Worm (Caenorhabditis elegans) whole organism, L2 larva: ENCODE results near the gene F53A3.7.

Source experiments
- C34F6.9 ChIP-seq: fragments of 150-350 bp; optimal IDR thresholded peaks from 2 replicates; lab custom pipeline; 2014; ENCODE audit warnings: missing biosample characterization, missing genetic modification characterization
- F13H6.1 ChIP-seq: sonication (generic microtip); optimal IDR thresholded peaks from 2 replicates; lab custom pipeline; 2016; ENCODE audit warnings: missing genetic modification characterization, missing compliant biosample characterization
- R02D3.7 ChIP-seq: fragments of 150-350 bp; optimal IDR thresholded peaks from 2 replicates; lab custom pipeline; 2014; ENCODE audit warnings: missing biosample characterization, missing genetic modification characterization
- Y55F3AM.14 ChIP-seq: fragments of 200-800 bp; sonication (Bioruptor generic); optimal IDR thresholded peaks from 2 replicates; lab custom pipeline; 2018; ENCODE audit warnings: mild to moderate bottlenecking, missing genetic modification characterization, missing compliant biosample characterization
- aly-2 ChIP-seq: fragments of 150-350 bp; optimal IDR thresholded peaks from 2 replicates; lab custom pipeline; 2014; ENCODE audit warnings: missing biosample characterization, missing genetic modification characterization
- ama-1 ChIP-seq: fragments of 150-350 bp; optimal IDR thresholded peaks from 2 replicates; lab custom pipeline; 2018; ENCODE audit warnings: inconsistent platforms
- blmp-1 ChIP-seq: sonication (generic microtip); optimal IDR thresholded peaks from 2 replicates; lab custom pipeline; 2017; ENCODE audit warnings: missing genetic modification characterization, mild to moderate bottlenecking, missing compliant biosample characterization, antibody characterized with exemption, moderate library complexity; ENCODE audit not compliant: insufficient read depth
- crh-2 ChIP-seq: sonication (generic microtip); optimal IDR thresholded peaks from 2 replicates; lab custom pipeline; 2017; ENCODE audit warnings: missing biosample characterization, missing genetic modification characterization
- dmd-4 ChIP-seq: sonication (generic microtip); optimal IDR thresholded peaks from 2 replicates; lab custom pipeline; 2017; ENCODE audit warnings: missing biosample characterization, missing genetic modification characterization
- egl-27 ChIP-seq: sonication (generic microtip); optimal IDR thresholded peaks from 3 replicates; lab custom pipeline; 2017; ENCODE audit warnings: missing biosample characterization, missing genetic modification reagents, missing genetic modification characterization
- elt-3 ChIP-seq: sonication (generic microtip); optimal IDR thresholded peaks from 2 replicates; lab custom pipeline; 2017; ENCODE audit warnings: missing biosample characterization, missing genetic modification characterization
- gmeb-1 ChIP-seq: fragments of 150-350 bp; optimal IDR thresholded peaks from 2 replicates; lab custom pipeline; 2014; ENCODE audit warnings: missing biosample characterization, missing genetic modification characterization
- lin-13 ChIP-seq: fragments of 150-350 bp; optimal IDR thresholded peaks from 2 replicates; lab custom pipeline; 2014; ENCODE audit warnings: missing biosample characterization, missing genetic modification reagents, missing genetic modification characterization
- lsy-2 ChIP-seq, 2 experiments: fragments of 150-350 bp in 1 of 2; sonication (generic microtip) in 1 of 2; optimal IDR thresholded peaks; 2 replicates each; lab custom pipeline; 2014 to 2017; ENCODE audit warnings: missing biosample characterization in 2 of 2, missing genetic modification characterization in 2 of 2
- mab-5 ChIP-seq: fragments of 150-350 bp; optimal IDR thresholded peaks from 2 replicates; lab custom pipeline; 2014; ENCODE audit warnings: missing biosample characterization, missing genetic modification characterization
- mbf-1 ChIP-seq: sonication (generic microtip); optimal IDR thresholded peaks from 2 replicates; lab custom pipeline; 2017; ENCODE audit warnings: missing biosample characterization, missing genetic modification characterization
- mdl-1 ChIP-seq, 2 experiments: fragments of 150-350 bp in 1 of 2; sonication (generic microtip) in 1 of 2; optimal IDR thresholded peaks; 2 replicates each; lab custom pipeline; 2017; ENCODE audit warnings: missing biosample characterization in 2 of 2, missing genetic modification characterization in 2 of 2
- nhr-12 ChIP-seq: fragments of 150-350 bp; optimal IDR thresholded peaks from 2 replicates; lab custom pipeline; 2014; ENCODE audit warnings: missing biosample characterization, missing genetic modification characterization
- nhr-21 ChIP-seq: fragments of 150-350 bp; optimal IDR thresholded peaks from 2 replicates; lab custom pipeline; 2014; ENCODE audit warnings: missing biosample characterization, missing genetic modification characterization
- nhr-25 ChIP-seq: fragments of 150-350 bp; sonication (generic microtip); optimal IDR thresholded peaks from 3 replicates; lab custom pipeline; 2014; ENCODE audit warnings: missing biosample characterization, missing genetic modification characterization
- nhr-6 ChIP-seq: fragments of 150-350 bp; optimal IDR thresholded peaks from 2 replicates; lab custom pipeline; 2014; ENCODE audit warnings: missing biosample characterization, missing genetic modification characterization
- sem-4 ChIP-seq: fragments of 150-350 bp; optimal IDR thresholded peaks from 2 replicates; lab custom pipeline; 2014; ENCODE audit warnings: missing biosample characterization, missing genetic modification reagents, missing genetic modification characterization
- snpc-4 ChIP-seq: fragments of 150-350 bp; optimal IDR thresholded peaks from 2 replicates; lab custom pipeline; 2014; ENCODE audit warnings: missing biosample characterization, missing genetic modification characterization
- unc-55 ChIP-seq: fragments of 150-350 bp; sonication (generic microtip); optimal IDR thresholded peaks from 3 replicates; lab custom pipeline; 2014; ENCODE audit warnings: missing biosample characterization, missing genetic modification reagents, missing genetic modification characterization
- unc-62 ChIP-seq: fragments of 150-350 bp; optimal IDR thresholded peaks from 2 replicates; lab custom pipeline; 2014; ENCODE audit warnings: missing biosample characterization, missing genetic modification reagents, missing genetic modification characterization
- zag-1 ChIP-seq: fragments of 150-350 bp; optimal IDR thresholded peaks from 2 replicates; lab custom pipeline; 2014; ENCODE audit warnings: missing biosample characterization, missing genetic modification characterization
- ztf-1 ChIP-seq: fragments of 200-800 bp; sonication (Bioruptor generic); conservative IDR thresholded peaks from 2 replicates; pipeline ENCODE4 v1.3.6; 2022; ENCODE audit warnings: missing genetic modification characterization, missing compliant biosample characterization
- ztf-11 ChIP-seq: sonication (generic microtip); optimal IDR thresholded peaks from 2 replicates; lab custom pipeline; 2017; ENCODE audit warnings: missing biosample characterization, missing genetic modification characterization
- ztf-4 ChIP-seq: fragments of 150-350 bp; optimal IDR thresholded peaks from 2 replicates; lab custom pipeline; 2014; ENCODE audit warnings: missing biosample characterization, missing genetic modification characterization

Gene F53A3.7

ce11 chrIII:1927230-1927629 lies 24.1 kb upstream of the F53A3.7 start:
- TF ChIP-seq ztf-1 (GFP tag; lab: Robert Waterston, UW) (no peak), zag-1 (tag; lab: Kevin White, UChicago) (no peak), lin-13 (GFP tag; lab: Kevin White, UChicago) (peak; percentile 21), lsy-2 (tag; optimal IDR thresholded peaks at IDR 0.05; lab: Kevin White, UChicago) (peak; percentile 14 to 29)

ce11 chrIII:1928741-1929499 lies 22.4 kb upstream of the F53A3.7 start:
- TF ChIP-seq mbf-1 (no peak), mdl-1 (tag; optimal IDR thresholded peaks at IDR 0.05; lab: Kevin White, UChicago) (no peak), lsy-2 (tag; optimal IDR thresholded peaks at IDR 0.05; lab: Kevin White, UChicago) (peak; percentile 2 to 63), lin-13 (GFP tag; lab: Kevin White, UChicago) (peak; percentile 60)

ce11 chrIII:1930714-1931273 lies 20.5 kb upstream of the F53A3.7 start:
- TF ChIP-seq ama-1 (lab: Kevin White, UChicago), result no peak
- TF ChIP-seq gmeb-1 (tag; lab: Kevin White, UChicago), result no peak
- TF ChIP-seq elt-3, result no peak
- TF ChIP-seq aly-2 (tag; lab: Kevin White, UChicago), result no peak
- TF ChIP-seq ztf-4 (tag; lab: Kevin White, UChicago), result no peak
- no peak for TF ChIP-seq unc-55
- TF ChIP-seq mdl-1 (tag; optimal IDR thresholded peaks at IDR 0.05; lab: Kevin White, UChicago), result no peak
- TF ChIP-seq nhr-12 (tag; lab: Kevin White, UChicago), result no peak
- no peak for TF ChIP-seq C34F6.9 (tag; lab: Kevin White, UChicago)
- no peak for TF ChIP-seq ztf-1 (GFP tag; lab: Robert Waterston, UW)
- TF ChIP-seq nhr-21 (tag; lab: Kevin White, UChicago), result no peak
- TF ChIP-seq F13H6.1 (tag; lab: Kevin White, UChicago), result no peak
- no peak for TF ChIP-seq R02D3.7 (tag; lab: Kevin White, UChicago)
- TF ChIP-seq snpc-4 (tag; lab: Kevin White, UChicago), result no peak
- TF ChIP-seq nhr-25 (tag; lab: Kevin White, UChicago), result no peak
- no peak for TF ChIP-seq mbf-1
- no peak for TF ChIP-seq ztf-11
- no peak for TF ChIP-seq blmp-1 (tag; lab: Kevin White, UChicago)
- TF ChIP-seq, all 48 proteins: peak for 0

- TF ChIP-seq nhr-6 (tag; lab: Kevin White, UChicago) (no peak), lsy-2 (tag; optimal IDR thresholded peaks at IDR 0.05; lab: Kevin White, UChicago) (peak in 1 of 2 experiments; percentile 63), sem-4 (tag; lab: Kevin White, UChicago) (no peak), unc-62 (no peak), lin-13 (GFP tag; lab: Kevin White, UChicago) (peak; percentile 26)
These were observed 19.8 kb upstream of the F53A3.7 start for ce11 chrIII:1931509-1931908.

ce11 chrIII:1932018-1932417 lies 19.3 kb upstream of the F53A3.7 start:
- TF ChIP-seq egl-27 (tag; lab: Kevin White, UChicago) (no peak), nhr-6 (tag; lab: Kevin White, UChicago) (no peak), blmp-1 (tag; lab: Kevin White, UChicago) (no peak), nhr-25 (tag; lab: Kevin White, UChicago) (no peak)

ce11 chrIII:1934141-1934540 lies 17.2 kb upstream of the F53A3.7 start:
- no peak for TF ChIP-seq Y55F3AM.14 (GFP tag; lab: Kevin White, UChicago)
- TF ChIP-seq ztf-4 (tag; lab: Kevin White, UChicago), result no peak
- no peak for TF ChIP-seq mbf-1
- TF ChIP-seq nhr-12 (tag; lab: Kevin White, UChicago), result no peak
- TF ChIP-seq dmd-4 (tag; lab: Kevin White, UChicago), result no peak
- TF ChIP-seq mab-5 (tag; lab: Kevin White, UChicago), result no peak
- TF ChIP-seq R02D3.7 (tag; lab: Kevin White, UChicago), result no peak
- TF ChIP-seq blmp-1 (tag; lab: Kevin White, UChicago), result no peak
- no peak for TF ChIP-seq crh-2 (tag; lab: Kevin White, UChicago)
- no peak for TF ChIP-seq ztf-1 (GFP tag; lab: Robert Waterston, UW)
- no peak for TF ChIP-seq aly-2 (tag; lab: Kevin White, UChicago)
- TF ChIP-seq F13H6.1 (tag; lab: Kevin White, UChicago), result no peak
